Worm (Caenorhabditis elegans): ENCODE data around the gene ZK402.1.
A peak's percentile ranks its signal among the peaks of the same experiment; 100 is the strongest.

The ZK402.1 gene

ce11 chrX:1441602-1442183, 37.6 kb downstream of the ZK402.1 start:
- TF ChIP-seq M03D4.4 (tag; optimal IDR thresholded peaks at IDR 0.05) (no peak), mep-1 (tag; optimal IDR thresholded peaks at IDR 0.05) (no peak), sptf-1 (tag; optimal IDR thresholded peaks at IDR 0.05) (no peak), nhr-12 (tag; optimal IDR thresholded peaks at IDR 0.05) (no peak), elt-3 (tag; optimal IDR thresholded peaks at IDR 0.05) (no peak), nhr-76 (tag; optimal IDR thresholded peaks at IDR 0.05) (no peak), bed-3 (GFP tag; optimal IDR thresholded peaks at IDR 0.05) (no peak), snpc-4 (tag; optimal IDR thresholded peaks at IDR 0.05) (no peak), hlh-1 (tag; optimal IDR thresholded peaks at IDR 0.05) (no peak), lsy-2 (tag; optimal IDR thresholded peaks at IDR 0.05) (no peak), mls-2 (tag; optimal IDR thresholded peaks at IDR 0.05) (no peak), ces-1 (GFP tag; optimal IDR thresholded peaks at IDR 0.05) (no peak), mab-5 (tag; optimal IDR thresholded peaks at IDR 0.05) (no peak), unc-120 (tag; optimal IDR thresholded peaks at IDR 0.05; ENCODE audit: poor library complexity, severe bottlenecking) (no peak), ztf-11 (tag; optimal IDR thresholded peaks at IDR 0.05) (no peak), ceh-39 (tag; optimal IDR thresholded peaks at IDR 0.05) (no peak), ceh-43 (GFP tag; optimal IDR thresholded peaks at IDR 0.05) (no peak)

- no peak for TF ChIP-seq zip-8 (tag; optimal IDR thresholded peaks at IDR 0.05)
- no peak for TF ChIP-seq drap-1 (GFP tag; optimal IDR thresholded peaks at IDR 0.05)
- TF ChIP-seq cnd-1 (tag; optimal IDR thresholded peaks at IDR 0.05): no peak
- TF ChIP-seq ces-1 (GFP tag; optimal IDR thresholded peaks at IDR 0.05): peak; percentile 6
- TF ChIP-seq unc-120 (tag; optimal IDR thresholded peaks at IDR 0.05; ENCODE audit: poor library complexity, severe bottlenecking): no peak
- no peak for TF ChIP-seq nhr-76 (tag; optimal IDR thresholded peaks at IDR 0.05)
- TF ChIP-seq blmp-1 (tag; optimal IDR thresholded peaks at IDR 0.05): no peak
- no peak for TF ChIP-seq lin-32 (GFP tag; optimal IDR thresholded peaks at IDR 0.05)
Measured at ce11 chrX:1443556-1444243, 39.6 kb downstream of the ZK402.1 start.

ce11 chrX:1445696-1446095, 41.6 kb downstream of the ZK402.1 start:
- peak; percentile 57 for TF ChIP-seq sptf-1 (tag; optimal IDR thresholded peaks at IDR 0.05)
- TF ChIP-seq ces-1 (GFP tag; optimal IDR thresholded peaks at IDR 0.05): no peak

- TF ChIP-seq pha-4 (tag; optimal IDR thresholded peaks at IDR 0.05) (peak; percentile 93), unc-120 (tag; optimal IDR thresholded peaks at IDR 0.05; ENCODE audit: poor library complexity, severe bottlenecking) (peak; percentile 60), ceh-83 (GFP tag; optimal IDR thresholded peaks at IDR 0.05) (no peak), M03D4.4 (tag; optimal IDR thresholded peaks at IDR 0.05) (peak; percentile 37), elt-1 (tag; optimal IDR thresholded peaks at IDR 0.05; ENCODE audit: borderline replicate concordance, insufficient read depth) (no peak), tbx-8 (GFP tag; optimal IDR thresholded peaks at IDR 0.05) (no peak), mep-1 (tag; optimal IDR thresholded peaks at IDR 0.05) (peak; percentile 83), bed-3 (GFP tag; optimal IDR thresholded peaks at IDR 0.05) (no peak), drap-1 (GFP tag; optimal IDR thresholded peaks at IDR 0.05) (peak; percentile 45), nhr-76 (tag; optimal IDR thresholded peaks at IDR 0.05) (no peak), unc-62 (GFP tag; optimal IDR thresholded peaks at IDR 0.05) (peak; percentile 72), mls-2 (tag; optimal IDR thresholded peaks at IDR 0.05) (peak; percentile 69), hlh-1 (tag; optimal IDR thresholded peaks at IDR 0.05) (peak; percentile 63), ceh-39 (tag; optimal IDR thresholded peaks at IDR 0.05) (peak; percentile 98), lsy-2 (tag; optimal IDR thresholded peaks at IDR 0.05) (peak; percentile 44), nhr-237 (tag; optimal IDR thresholded peaks at IDR 0.05) (peak; percentile 90), ztf-11 (tag; optimal IDR thresholded peaks at IDR 0.05) (peak; percentile 55), nhr-2 (tag; optimal IDR thresholded peaks at IDR 0.05) (no peak), ces-1 (GFP tag; optimal IDR thresholded peaks at IDR 0.05) (peak; percentile 83), sptf-1 (tag; optimal IDR thresholded peaks at IDR 0.05) (peak; percentile 66), lin-13 (tag; optimal IDR thresholded peaks at IDR 0.05) (peak; percentile 92)
Measured at ce11 chrX:1446593-1447141, 42.6 kb downstream of the ZK402.1 start, which contains the start of gene zfp-3. TSS of gene zfp-3 (minus strand) at chrX:1446643.

Data from whole organism, mixed stage, embryonic.